Fruit fly (Drosophila melanogaster) whole organism, adult: ENCODE results near the gene CG13653.
A peak's percentile ranks its signal among the peaks of the same experiment; 100 is the strongest.

ENCODE experiments used
- CG11617 ChIP-seq: fragments of 200-800 bp; sonication (Bioruptor generic); optimal IDR thresholded peaks from 2 replicates; lab custom pipeline; 2017; ENCODE audit warnings: mild to moderate bottlenecking, missing biosample characterization, missing genetic modification reagents, missing genetic modification characterization
- CG12768 ChIP-seq: fragments of 200-800 bp; sonication (Bioruptor generic); optimal IDR thresholded peaks from 2 replicates; lab custom pipeline; 2017; ENCODE audit warnings: missing biosample characterization, missing genetic modification characterization, mild to moderate bottlenecking, moderate library complexity, missing genetic modification reagents
- CG14711 ChIP-seq: fragments of 200-800 bp; sonication (Bioruptor generic); optimal IDR thresholded peaks from 2 replicates; lab custom pipeline; 2018; ENCODE audit warnings: missing biosample characterization, mild to moderate bottlenecking, missing genetic modification characterization, moderate library complexity
- CG1620 ChIP-seq: fragments of 200-800 bp; sonication (Bioruptor generic); optimal IDR thresholded peaks from 2 replicates; lab custom pipeline; 2016; ENCODE audit warnings: missing biosample characterization, missing genetic modification characterization
- CG33017 ChIP-seq: fragments of 200-800 bp; sonication (Bioruptor generic); optimal IDR thresholded peaks from 2 replicates; lab custom pipeline; 2018; ENCODE audit warnings: missing biosample characterization, mild to moderate bottlenecking, missing genetic modification characterization, moderate library complexity
- CG5204 ChIP-seq: fragments of 200-800 bp; sonication (Bioruptor generic); optimal IDR thresholded peaks from 2 replicates; lab custom pipeline; 2016; ENCODE audit warnings: missing biosample characterization, missing genetic modification characterization
- CG7045 ChIP-seq: fragments of 200-800 bp; sonication (Bioruptor generic); optimal IDR thresholded peaks from 2 replicates; lab custom pipeline; 2017; ENCODE audit warnings: missing biosample characterization, mild to moderate bottlenecking, missing genetic modification characterization
- CG7101 ChIP-seq: fragments of 200-800 bp; sonication (Bioruptor generic); optimal IDR thresholded peaks from 2 replicates; lab custom pipeline; 2018; ENCODE audit warnings: missing biosample characterization, mild to moderate bottlenecking, missing genetic modification characterization, moderate library complexity
- Clk ChIP-seq: fragments of 200-800 bp; sonication (Bioruptor generic); optimal IDR thresholded peaks from 2 replicates; lab custom pipeline; 2017; ENCODE audit warnings: missing biosample characterization, missing genetic modification characterization
- Crg-1 ChIP-seq: fragments of 200-800 bp; sonication (Bioruptor generic); optimal IDR thresholded peaks from 2 replicates; lab custom pipeline; 2016; ENCODE audit warnings: missing biosample characterization, missing genetic modification characterization
- Hr96 ChIP-seq: fragments of 200-800 bp; sonication (Bioruptor generic); optimal IDR thresholded peaks from 2 replicates; lab custom pipeline; 2016; ENCODE audit warnings: missing biosample characterization, missing genetic modification characterization
- Mnt ChIP-seq: fragments of 200-800 bp; sonication (Bioruptor generic); optimal IDR thresholded peaks from 2 replicates; lab custom pipeline; 2016; ENCODE audit warnings: missing biosample characterization, mild to moderate bottlenecking, missing genetic modification characterization
- bab1 ChIP-seq: fragments of 200-800 bp; sonication (Bioruptor generic); optimal IDR thresholded peaks from 3 replicates; lab custom pipeline; 2019; ENCODE audit warnings: missing biosample characterization, mild to moderate bottlenecking, missing genetic modification characterization, moderate library complexity
- cic ChIP-seq: fragments of 200-800 bp; sonication (Bioruptor generic); optimal IDR thresholded peaks from 2 replicates; lab custom pipeline; 2017; ENCODE audit warnings: missing biosample characterization, mild to moderate bottlenecking, missing genetic modification characterization, moderate library complexity
- cnc ChIP-seq, 2 experiments: fragments of >200 bp; optimal IDR thresholded peaks; 2 replicates each; lab custom pipeline; 2017
- kay ChIP-seq: fragments of 200-800 bp; sonication (Bioruptor generic); peaks from one replicate; lab custom pipeline; 2016; ENCODE audit warnings: missing biosample characterization, missing genetic modification characterization, borderline replicate concordance
- ovo ChIP-seq: fragments of 200-800 bp; sonication (Bioruptor generic); optimal IDR thresholded peaks from 2 replicates; lab custom pipeline; 2016; ENCODE audit warnings: missing biosample characterization, missing genetic modification characterization
- pad ChIP-seq: fragments of 200-800 bp; sonication (Bioruptor generic); optimal IDR thresholded peaks from 3 replicates; lab custom pipeline; 2017; ENCODE audit warnings: missing biosample characterization, missing genetic modification characterization, mild to moderate bottlenecking, moderate library complexity, missing genetic modification reagents
- tj ChIP-seq: fragments of 200-800 bp; sonication (Bioruptor generic); optimal IDR thresholded peaks from 3 replicates; lab custom pipeline; 2017; ENCODE audit warnings: missing biosample characterization, mild to moderate bottlenecking, missing genetic modification characterization, moderate library complexity
- toe ChIP-seq: fragments of 200-800 bp; sonication (Bioruptor generic); optimal IDR thresholded peaks from 2 replicates; lab custom pipeline; 2016; ENCODE audit warnings: missing biosample characterization, missing genetic modification characterization

CG13653 gene

DNA sequence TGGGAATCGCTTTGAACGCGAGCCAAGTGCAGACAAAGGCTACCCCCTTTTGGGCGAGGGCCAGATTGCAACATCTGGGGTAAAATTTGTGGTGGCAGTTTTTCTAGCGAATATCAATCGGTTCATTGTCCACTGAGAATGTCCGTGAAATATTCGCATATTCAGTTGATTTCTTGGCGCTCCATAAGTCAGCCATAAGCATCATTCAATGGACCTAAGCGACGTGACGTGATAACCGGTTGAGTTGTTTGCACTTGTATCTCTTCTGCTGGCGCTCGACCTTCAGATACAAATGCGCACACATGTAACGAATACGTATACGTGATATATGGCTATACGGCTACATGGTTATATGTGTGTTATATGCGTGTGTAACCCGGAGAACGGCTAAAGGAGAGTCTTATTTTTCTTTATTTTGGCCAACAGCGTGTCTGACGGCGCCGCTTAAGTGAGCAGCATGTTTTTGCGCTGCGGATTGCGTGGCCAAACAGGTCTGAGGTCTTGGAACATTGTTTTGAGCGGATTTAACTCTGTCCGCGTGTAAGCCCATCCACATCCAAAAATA lies 10.2 kb downstream of the CG13653 start:
- TF ChIP-seq CG7045 (GFP tag; lab: Kevin White, UChicago): no peak
- no peak for TF ChIP-seq Hr96 (GFP tag; lab: Kevin White, UChicago)
- TF ChIP-seq cnc (optimal IDR thresholded peaks at IDR 0.05; lab: Kevin White, UChicago): no peak
- no peak for TF ChIP-seq kay (GFP tag; lab: Kevin White, UChicago)
- no peak for TF ChIP-seq CG5204 (GFP tag; lab: Kevin White, UChicago)
- no peak for TF ChIP-seq toe (GFP tag; lab: Kevin White, UChicago)
- TF ChIP-seq Crg-1 (GFP tag; lab: Kevin White, UChicago): no peak
- TF ChIP-seq CG33017 (tag; lab: Kevin White, UChicago): no peak
- no peak for TF ChIP-seq CG1620 (GFP tag; lab: Kevin White, UChicago)
- TF ChIP-seq ovo (GFP tag; lab: Kevin White, UChicago): no peak
- no peak for TF ChIP-seq pad (GFP tag; lab: Kevin White, UChicago)
- TF ChIP-seq tj (GFP tag; lab: Kevin White, UChicago): no peak
- TF ChIP-seq Clk: no peak
- TF ChIP-seq cic (GFP tag; lab: Kevin White, UChicago): no peak
- no peak for TF ChIP-seq CG14711 (tag; lab: Kevin White, UChicago)

DNA sequence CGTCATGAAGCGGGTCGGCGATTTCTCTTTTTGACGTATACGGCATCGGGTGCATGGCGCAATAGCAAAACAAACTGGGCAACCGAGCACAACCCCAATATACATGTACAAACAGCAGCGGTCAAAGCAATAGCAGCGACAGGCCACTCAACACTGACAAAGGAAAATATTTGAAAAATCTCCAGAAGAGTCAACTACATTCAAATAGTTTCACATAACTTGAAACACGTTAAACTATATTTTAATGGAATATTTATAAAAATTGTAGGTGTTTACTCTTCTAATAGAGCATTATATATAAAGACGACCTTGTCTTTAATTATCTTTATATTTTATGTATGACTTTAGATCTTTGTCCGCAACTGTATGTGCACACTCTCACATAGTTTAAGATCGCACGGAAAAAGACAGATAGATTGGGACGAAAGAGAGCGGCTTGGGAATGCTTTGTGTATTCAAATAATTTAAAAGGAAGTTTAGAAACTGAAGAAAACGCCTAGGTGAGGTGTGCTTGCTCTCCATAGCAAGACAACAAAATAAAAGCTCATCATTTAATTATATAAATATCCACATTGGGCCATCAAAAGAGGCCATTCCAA lies 12.2 kb downstream of the CG13653 start:
- peak; percentile 57 for TF ChIP-seq CG33017 (tag; lab: Kevin White, UChicago)
- peak; percentile 44 for TF ChIP-seq CG7045 (GFP tag; lab: Kevin White, UChicago)
- no peak for TF ChIP-seq pad (GFP tag; lab: Kevin White, UChicago)
- TF ChIP-seq toe (GFP tag; lab: Kevin White, UChicago): peak; percentile 3
- peak; percentile 27 for TF ChIP-seq CG5204 (GFP tag; lab: Kevin White, UChicago)
- TF ChIP-seq CG7101: peak; percentile 40
- peak; percentile 0 for TF ChIP-seq Hr96 (GFP tag; lab: Kevin White, UChicago)
- TF ChIP-seq Clk: no peak

DNA sequence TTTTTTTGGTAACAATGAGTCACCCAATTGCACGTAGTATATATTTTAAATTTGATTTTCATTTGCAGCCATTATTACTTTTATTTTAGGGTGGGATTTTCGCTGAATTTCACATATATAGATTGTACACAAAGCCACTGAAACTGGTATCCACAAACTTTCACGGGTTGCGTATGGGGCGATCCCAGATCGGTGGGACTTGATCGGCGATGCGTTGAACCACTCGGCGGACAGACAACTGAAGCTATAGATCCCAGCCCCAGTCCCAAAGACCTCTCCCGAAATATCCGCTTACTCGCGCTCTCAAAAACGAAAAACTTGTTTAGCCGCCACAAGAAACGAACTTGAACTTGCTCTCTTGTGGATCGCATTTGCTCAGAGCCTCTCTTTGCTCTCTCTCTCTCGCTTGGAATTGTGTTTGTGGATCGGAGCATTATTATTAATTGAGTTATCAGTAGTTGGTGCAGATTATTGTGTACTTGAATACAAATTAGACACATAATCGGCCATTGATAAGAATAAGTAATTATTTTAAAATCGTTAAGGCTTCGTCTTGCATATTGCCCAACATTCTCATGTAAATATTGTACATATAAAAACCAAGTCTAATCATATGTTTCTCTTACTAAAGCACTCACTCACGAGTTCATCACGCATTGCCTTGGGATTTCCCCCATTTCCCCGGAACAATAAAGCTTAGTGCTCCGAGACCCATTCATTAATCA lies 12.9 kb downstream of the CG13653 start, which contains the start of gene Cad96Ca:
TSS of gene Cad96Ca (minus strand) at position 242 of the 725 bp plus-strand sequence.
- no peak for TF ChIP-seq Crg-1 (GFP tag; lab: Kevin White, UChicago)
- TF ChIP-seq CG7045 (GFP tag; lab: Kevin White, UChicago): no peak
- TF ChIP-seq CG14711 (tag; lab: Kevin White, UChicago): no peak
- TF ChIP-seq CG33017 (tag; lab: Kevin White, UChicago): no peak
- no peak for TF ChIP-seq CG1620 (GFP tag; lab: Kevin White, UChicago)
- no peak for TF ChIP-seq Hr96 (GFP tag; lab: Kevin White, UChicago)
- no peak for TF ChIP-seq cic (GFP tag; lab: Kevin White, UChicago)
- TF ChIP-seq bab1 (GFP tag; lab: Kevin White, UChicago): no peak
- TF ChIP-seq pad (GFP tag; lab: Kevin White, UChicago): no peak
- TF ChIP-seq CG12768 (GFP tag; lab: Kevin White, UChicago): no peak
- TF ChIP-seq tj (GFP tag; lab: Kevin White, UChicago): no peak

DNA sequence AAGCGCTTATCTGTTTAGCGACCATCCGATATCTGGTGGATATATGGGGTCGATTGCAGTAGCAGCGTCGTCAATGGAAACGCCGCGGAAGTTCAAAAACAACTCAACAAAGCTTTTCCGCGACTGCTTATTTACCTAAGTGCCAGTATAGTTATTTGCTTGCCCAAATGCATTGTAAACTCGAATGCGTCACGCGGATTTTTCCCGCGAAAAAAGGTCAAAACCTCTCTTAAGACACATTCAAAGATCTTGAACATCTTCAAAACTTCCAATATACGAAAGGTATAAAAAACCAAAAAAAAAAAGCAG lies 13.4 kb downstream of the CG13653 start:
- TF ChIP-seq ovo (GFP tag; lab: Kevin White, UChicago): peak; percentile 12
- TF ChIP-seq CG5204 (GFP tag; lab: Kevin White, UChicago): no peak
- TF ChIP-seq Hr96 (GFP tag; lab: Kevin White, UChicago): no peak

DNA sequence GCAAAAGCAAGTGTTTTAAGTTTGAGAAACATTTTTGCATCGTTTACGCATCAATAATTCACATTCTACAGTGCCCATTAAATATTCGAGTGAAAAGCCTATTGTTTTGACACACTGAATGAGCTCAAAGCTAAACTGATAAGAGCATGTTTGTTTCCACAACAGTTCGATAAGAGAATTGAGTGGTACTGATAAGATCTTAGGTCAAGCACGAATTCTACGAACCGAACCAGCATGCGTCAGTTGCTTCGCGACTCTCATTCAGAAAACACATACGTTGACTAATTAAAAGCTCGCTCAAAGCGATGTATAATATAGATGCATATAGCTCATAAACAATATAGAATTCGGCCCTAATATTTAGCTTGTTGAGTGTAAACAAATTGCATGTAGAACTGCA lies 13.9 kb downstream of the CG13653 start:
- TF ChIP-seq kay (GFP tag; lab: Kevin White, UChicago): peak; percentile 91
- TF ChIP-seq cic (GFP tag; lab: Kevin White, UChicago): peak; percentile 40
- no peak for TF ChIP-seq toe (GFP tag; lab: Kevin White, UChicago)

DNA sequence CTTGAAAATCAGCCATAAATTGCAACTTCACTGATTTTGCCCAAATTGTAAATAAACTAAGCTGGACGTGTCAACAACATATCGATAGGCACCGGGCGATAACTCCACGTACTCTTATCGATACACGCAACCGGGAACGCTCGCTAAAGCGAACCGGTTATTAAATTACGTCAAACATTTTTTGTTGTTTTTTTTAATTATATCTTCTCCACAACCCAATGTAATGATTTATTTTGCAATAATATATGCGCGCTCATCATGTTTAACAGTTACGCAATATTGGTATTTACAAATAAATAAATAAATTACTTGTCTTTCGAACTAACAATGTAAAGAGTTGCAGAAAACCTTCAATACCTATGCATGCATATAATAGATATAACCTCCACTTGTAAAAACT lies 19.8 kb downstream of the CG13653 start, which contains the start of gene Saysd1:
TSS of gene Saysd1 (minus strand) at position 66 of the 400 bp plus-strand sequence.
- no peak for TF ChIP-seq tj (GFP tag; lab: Kevin White, UChicago)
- TF ChIP-seq CG7101: no peak
- TF ChIP-seq kay (GFP tag; lab: Kevin White, UChicago): peak; percentile 71
- no peak for TF ChIP-seq CG11617
- no peak for TF ChIP-seq CG33017 (tag; lab: Kevin White, UChicago)
- TF ChIP-seq Clk: no peak
- TF ChIP-seq CG5204 (GFP tag; lab: Kevin White, UChicago): no peak
- no peak for TF ChIP-seq cnc (optimal IDR thresholded peaks at IDR 0.05; lab: Kevin White, UChicago)
- TF ChIP-seq CG12768 (GFP tag; lab: Kevin White, UChicago): no peak
- TF ChIP-seq CG14711 (tag; lab: Kevin White, UChicago): peak; percentile 3
- TF ChIP-seq CG1620 (GFP tag; lab: Kevin White, UChicago): no peak
- no peak for TF ChIP-seq bab1 (GFP tag; lab: Kevin White, UChicago)
- no peak for TF ChIP-seq ovo (GFP tag; lab: Kevin White, UChicago)
- TF ChIP-seq pad (GFP tag; lab: Kevin White, UChicago): no peak
- TF ChIP-seq Hr96 (GFP tag; lab: Kevin White, UChicago): peak; percentile 12
- TF ChIP-seq Crg-1 (GFP tag; lab: Kevin White, UChicago): no peak
- peak; percentile 51 for TF ChIP-seq toe (GFP tag; lab: Kevin White, UChicago)
- TF ChIP-seq cic (GFP tag; lab: Kevin White, UChicago): no peak
- no peak for TF ChIP-seq Mnt (GFP tag; lab: Kevin White, UChicago)
- peak; percentile 21 for TF ChIP-seq CG7045 (GFP tag; lab: Kevin White, UChicago)
